Worm (Caenorhabditis elegans): ENCODE measurements around the gene sma-6.

DNA sequence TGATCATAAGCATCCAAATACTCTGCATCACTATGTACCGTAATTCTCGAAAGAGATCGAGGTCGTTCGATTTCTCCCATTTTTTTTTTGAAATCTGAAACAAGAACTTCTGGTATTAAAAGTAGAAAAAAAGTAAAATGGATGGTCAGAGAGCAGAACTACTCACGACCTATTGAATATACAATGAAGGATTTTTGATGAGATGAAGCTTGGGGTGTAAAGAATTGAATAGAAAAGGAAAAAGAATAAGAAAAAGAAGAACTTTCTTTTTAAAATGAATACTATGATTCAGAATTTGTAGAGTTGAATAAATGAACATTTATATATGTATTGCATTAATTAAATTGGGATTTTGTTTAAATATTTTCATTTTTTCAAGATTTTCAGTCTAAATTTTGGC lies 9.6 kb downstream of the sma-6 start, which contains the start of gene ttc-39B:
- TF ChIP-seq W03F9.2 (tag; optimal IDR thresholded peaks at IDR 0.05) (no peak), him-1 (tag; optimal IDR thresholded peaks at IDR 0.05) (no peak)

All from whole organism, L4/young adult.